Worm (Caenorhabditis elegans): ENCODE measurements around the gene cash-1.

ce11 chrV:10388318-10388717 is 26.3 kb downstream of the cash-1 start, which contains the start of gene AC3.5:
- TF ChIP-seq ceh-36 (tag; optimal IDR thresholded peaks at IDR 0.05): no peak
- TF ChIP-seq ama-1 (optimal IDR thresholded peaks at IDR 0.05): no peak
- TF ChIP-seq flt-1 (GFP tag; IDR thresholded peaks at IDR 0.05): no peak
- TF ChIP-seq ceh-13 (GFP tag; optimal IDR thresholded peaks at IDR 0.05): no peak
- no peak for TF ChIP-seq scrt-1 (GFP tag; IDR thresholded peaks at IDR 0.05)
- no peak for TF ChIP-seq F13C5.2 (tag; optimal IDR thresholded peaks at IDR 0.05)
- TF ChIP-seq aly-1 (tag; optimal IDR thresholded peaks at IDR 0.05): no peak
- TF ChIP-seq tbx-11 (GFP tag; IDR thresholded peaks at IDR 0.05): no peak

Data from whole organism, early embryonic.